Worm (Caenorhabditis elegans) whole organism, mixed stage, embryonic: ENCODE data around the gene ucr-2.1.
A peak's percentile ranks its signal among the peaks of the same experiment; 100 is the strongest.

ENCODE experiments used
- bed-3 ChIP-seq: fragments of 200-800 bp; sonication (Bioruptor generic); optimal IDR thresholded peaks from 3 replicates; lab custom pipeline; 2018; ENCODE audit warnings: mild to moderate bottlenecking, missing genetic modification characterization, moderate library complexity, missing compliant biosample characterization
- blmp-1 ChIP-seq: fragments of 150-350 bp; optimal IDR thresholded peaks from 2 replicates; lab custom pipeline; 2014; ENCODE audit warnings: missing biosample characterization, missing genetic modification characterization
- ceh-39 ChIP-seq: fragments of 150-350 bp; optimal IDR thresholded peaks from 2 replicates; lab custom pipeline; 2014; ENCODE audit warnings: missing biosample characterization, missing genetic modification characterization
- ceh-43 ChIP-seq: fragments of 200-800 bp; sonication (Bioruptor generic); optimal IDR thresholded peaks from 2 replicates; lab custom pipeline; 2018; ENCODE audit warnings: mild to moderate bottlenecking, missing genetic modification characterization, moderate library complexity, missing compliant biosample characterization
- ces-1 ChIP-seq: fragments of 150-350 bp; optimal IDR thresholded peaks from 2 replicates; lab custom pipeline; 2014; ENCODE audit warnings: missing biosample characterization, missing genetic modification reagents, missing genetic modification characterization
- cnd-1 ChIP-seq: fragments of 200-800 bp; sonication (Bioruptor generic); optimal IDR thresholded peaks from 2 replicates; lab custom pipeline; 2018; ENCODE audit warnings: mild to moderate bottlenecking, missing genetic modification characterization, missing compliant biosample characterization
- drap-1 ChIP-seq: fragments of 200-800 bp; sonication (Bioruptor generic); optimal IDR thresholded peaks from 3 replicates; lab custom pipeline; 2018; ENCODE audit warnings: mild to moderate bottlenecking, missing genetic modification characterization, missing compliant biosample characterization
- elt-1 ChIP-seq: sonication (generic microtip); optimal IDR thresholded peaks from 2 replicates; lab custom pipeline; 2017; ENCODE audit warnings: missing genetic modification characterization, mild to moderate bottlenecking, missing compliant biosample characterization, antibody characterized with exemption, moderate library complexity, borderline replicate concordance; ENCODE audit not compliant: insufficient read depth
- elt-3 ChIP-seq: fragments of 150-350 bp; optimal IDR thresholded peaks from 2 replicates; lab custom pipeline; 2014; ENCODE audit warnings: missing biosample characterization, missing genetic modification characterization
- ham-2 ChIP-seq: fragments of 200-800 bp; sonication (Bioruptor generic); optimal IDR thresholded peaks from 2 replicates; lab custom pipeline; 2018; ENCODE audit warnings: mild to moderate bottlenecking, missing genetic modification characterization, missing compliant biosample characterization
- hlh-1 ChIP-seq: fragments of 150-350 bp; optimal IDR thresholded peaks from 2 replicates; lab custom pipeline; 2014; ENCODE audit warnings: missing biosample characterization, missing genetic modification reagents, missing genetic modification characterization
- lin-13 ChIP-seq: fragments of 150-350 bp; optimal IDR thresholded peaks from 2 replicates; lab custom pipeline; 2014; ENCODE audit warnings: missing biosample characterization, missing genetic modification characterization
- lin-32 ChIP-seq: fragments of 200-800 bp; sonication (Bioruptor generic); optimal IDR thresholded peaks from 2 replicates; lab custom pipeline; 2018; ENCODE audit warnings: mild to moderate bottlenecking, missing genetic modification characterization, missing compliant biosample characterization
- lsy-2 ChIP-seq: fragments of 150-350 bp; optimal IDR thresholded peaks from 2 replicates; lab custom pipeline; 2014; ENCODE audit warnings: missing biosample characterization, missing genetic modification characterization
- mab-5 ChIP-seq: fragments of 150-350 bp; optimal IDR thresholded peaks from 2 replicates; lab custom pipeline; 2014; ENCODE audit warnings: missing biosample characterization, missing genetic modification characterization
- mep-1 ChIP-seq: fragments of 150-350 bp; optimal IDR thresholded peaks from 2 replicates; lab custom pipeline; 2017; ENCODE audit warnings: missing biosample characterization, missing genetic modification reagents, missing genetic modification characterization, inconsistent platforms
- mls-2 ChIP-seq: sonication (generic microtip); optimal IDR thresholded peaks from 2 replicates; lab custom pipeline; 2016; ENCODE audit warnings: mild to moderate bottlenecking, missing genetic modification characterization, moderate library complexity, missing compliant biosample characterization
- nhr-12 ChIP-seq: fragments of 150-350 bp; optimal IDR thresholded peaks from 2 replicates; lab custom pipeline; 2014; ENCODE audit warnings: missing biosample characterization, missing genetic modification characterization
- nhr-2 ChIP-seq: fragments of 150-350 bp; optimal IDR thresholded peaks from 2 replicates; lab custom pipeline; 2014; ENCODE audit warnings: missing biosample characterization, missing genetic modification characterization
- nhr-237 ChIP-seq: fragments of 150-350 bp; optimal IDR thresholded peaks from 2 replicates; lab custom pipeline; 2014; ENCODE audit warnings: missing biosample characterization, missing genetic modification characterization
- nhr-28 ChIP-seq: fragments of 150-350 bp; optimal IDR thresholded peaks from 2 replicates; lab custom pipeline; 2014; ENCODE audit warnings: missing biosample characterization, missing genetic modification characterization
- pha-4 ChIP-seq: fragments of 150-350 bp; optimal IDR thresholded peaks from 2 replicates; lab custom pipeline; 2018; ENCODE audit warnings: missing biosample characterization, missing genetic modification reagents, missing genetic modification characterization
- sem-2 ChIP-seq: fragments of 200-800 bp; sonication (Bioruptor generic); optimal IDR thresholded peaks from 2 replicates; lab custom pipeline; 2018; ENCODE audit warnings: mild to moderate bottlenecking, missing genetic modification characterization, missing compliant biosample characterization
- snpc-4 ChIP-seq: fragments of 150-350 bp; optimal IDR thresholded peaks from 2 replicates; lab custom pipeline; 2014; ENCODE audit warnings: missing biosample characterization, missing genetic modification characterization
- sptf-1 ChIP-seq: sonication (generic microtip); optimal IDR thresholded peaks from 2 replicates; lab custom pipeline; 2017; ENCODE audit warnings: mild to moderate bottlenecking, missing genetic modification characterization, moderate library complexity, missing compliant biosample characterization
- unc-120 ChIP-seq: sonication (generic microtip); optimal IDR thresholded peaks from 2 replicates; lab custom pipeline; 2017; ENCODE audit warnings: missing genetic modification characterization, missing compliant biosample characterization; ENCODE audit not compliant: poor library complexity, severe bottlenecking
- unc-39 ChIP-seq: fragments of 150-350 bp; optimal IDR thresholded peaks from 2 replicates; lab custom pipeline; 2014; ENCODE audit warnings: missing biosample characterization, missing genetic modification characterization
- unc-62 ChIP-seq: fragments of 150-350 bp; optimal IDR thresholded peaks from 2 replicates; lab custom pipeline; 2014; ENCODE audit warnings: missing biosample characterization, missing genetic modification reagents, missing genetic modification characterization
- zip-8 ChIP-seq: fragments of 150-350 bp; optimal IDR thresholded peaks from 2 replicates; lab custom pipeline; 2014; ENCODE audit warnings: missing biosample characterization, missing genetic modification characterization
- ztf-11 ChIP-seq: fragments of 150-350 bp; optimal IDR thresholded peaks from 2 replicates; lab custom pipeline; 2014; ENCODE audit warnings: missing biosample characterization, missing genetic modification characterization

Gene ucr-2.1

ce11 chrX:12033937-12034336 lies 15.7 kb downstream of the ucr-2.1 start, which contains the start of gene tsp-20:
TSS of gene tsp-20 (minus strand) at chrX:12034037.
- TF ChIP-seq lin-32 (GFP tag; lab: Kevin White, UChicago) (no peak), ceh-43 (GFP tag; lab: Kevin White, UChicago) (no peak), elt-3 (tag; lab: Kevin White, UChicago) (no peak), unc-120 (no peak), pha-4 (no peak), zip-8 (tag; lab: Kevin White, UChicago) (no peak), sptf-1 (no peak), sem-2 (GFP tag; lab: Kevin White, UChicago) (no peak), nhr-28 (tag; lab: Kevin White, UChicago) (no peak), ham-2 (GFP tag; lab: Kevin White, UChicago) (no peak), nhr-237 (no peak)

- TF ChIP-seq ztf-11 (tag; lab: Kevin White, UChicago): no peak
- TF ChIP-seq elt-1 (tag; lab: Kevin White, UChicago): no peak
- TF ChIP-seq blmp-1 (tag; lab: Kevin White, UChicago): no peak
- no peak for TF ChIP-seq snpc-4 (tag; lab: Kevin White, UChicago)
- no peak for TF ChIP-seq ham-2 (GFP tag; lab: Kevin White, UChicago)
- TF ChIP-seq nhr-2 (tag; lab: Kevin White, UChicago): no peak
- TF ChIP-seq mep-1 (tag; lab: Kevin White, UChicago): no peak
- TF ChIP-seq cnd-1 (tag; lab: Kevin White, UChicago): no peak
- no peak for TF ChIP-seq zip-8 (tag; lab: Kevin White, UChicago)
- TF ChIP-seq hlh-1: no peak
- TF ChIP-seq elt-3 (tag; lab: Kevin White, UChicago): no peak
- no peak for TF ChIP-seq lsy-2
- no peak for TF ChIP-seq pha-4
- no peak for TF ChIP-seq bed-3 (GFP tag; lab: Kevin White, UChicago)
- TF ChIP-seq nhr-12 (tag; lab: Kevin White, UChicago): no peak
- TF ChIP-seq, all 35 proteins: peak for 0
Measured at ce11 chrX:12034661-12035060, 16.4 kb downstream of the ucr-2.1 start.

- no peak for TF ChIP-seq lin-13 (tag; lab: Kevin White, UChicago)
- peak; percentile 88 for TF ChIP-seq ces-1 (GFP tag; lab: Kevin White, UChicago)
Measured at ce11 chrX:12036114-12036513, 17.9 kb downstream of the ucr-2.1 start.

ce11 chrX:12037978-12038377 lies 19.7 kb downstream of the ucr-2.1 start:
- TF ChIP-seq ces-1 (GFP tag; lab: Kevin White, UChicago): peak; percentile 59
- no peak for TF ChIP-seq nhr-12 (tag; lab: Kevin White, UChicago)

ce11 chrX:12038728-12039127 lies 20.5 kb downstream of the ucr-2.1 start:
- TF ChIP-seq mls-2 (tag; lab: Kevin White, UChicago) (no peak), lin-32 (GFP tag; lab: Kevin White, UChicago) (no peak), mab-5 (tag; lab: Kevin White, UChicago) (no peak), snpc-4 (tag; lab: Kevin White, UChicago) (no peak), ceh-39 (no peak), unc-39 (tag; lab: Kevin White, UChicago) (no peak), lin-13 (tag; lab: Kevin White, UChicago) (no peak), unc-62 (GFP tag; lab: Kevin White, UChicago) (peak; percentile 29)
- TF ChIP-seq, all 35 proteins: peak for 1

- TF ChIP-seq ceh-39: no peak
- TF ChIP-seq nhr-28 (tag; lab: Kevin White, UChicago): no peak
Measured at ce11 chrX:12056973-12057372, 38.7 kb downstream of the ucr-2.1 start, which contains the start of gene B0198.3. TSS of gene B0198.3 (minus strand) at chrX:12057073.

- TF ChIP-seq cnd-1 (tag; lab: Kevin White, UChicago) (no peak), lsy-2 (no peak), pha-4 (no peak), nhr-12 (tag; lab: Kevin White, UChicago) (no peak), mab-5 (tag; lab: Kevin White, UChicago) (no peak), bed-3 (GFP tag; lab: Kevin White, UChicago) (no peak), zip-8 (tag; lab: Kevin White, UChicago) (no peak), lin-13 (tag; lab: Kevin White, UChicago) (no peak), ztf-11 (tag; lab: Kevin White, UChicago) (no peak), drap-1 (GFP tag; lab: Kevin White, UChicago) (no peak)
Measured at ce11 chrX:12064908-12065307, 46.7 kb downstream of the ucr-2.1 start, which contains the start of gene lgc-23. TSS of gene lgc-23 (plus strand) at chrX:12065208.
